Fruit fly (Drosophila melanogaster) whole organism, embryonic: ENCODE measurements around the gene RabX4.

ENCODE experiments used
- Blimp-1 ChIP-seq: fragments of 200-800 bp; sonication (Bioruptor generic); optimal IDR thresholded peaks from 3 replicates; lab custom pipeline; 2018; ENCODE audit warnings: missing biosample characterization, missing genetic modification characterization, mild to moderate bottlenecking, moderate library complexity, missing genetic modification reagents
- CG10267 ChIP-seq: fragments of 200-800 bp; sonication (Bioruptor generic); optimal IDR thresholded peaks from 2 replicates; lab custom pipeline; 2018; ENCODE audit warnings: missing biosample characterization, mild to moderate bottlenecking, missing genetic modification characterization, moderate library complexity
- CG10462 ChIP-seq: fragments of 200-800 bp; sonication (Bioruptor generic); optimal IDR thresholded peaks from 2 replicates; lab custom pipeline; 2016; ENCODE audit warnings: missing biosample characterization, missing genetic modification characterization
- CG12942 ChIP-seq: fragments of 200-800 bp; sonication (Bioruptor generic); optimal IDR thresholded peaks from 3 replicates; lab custom pipeline; 2016; ENCODE audit warnings: missing biosample characterization, missing genetic modification characterization
- CG14050 ChIP-seq: fragments of 200-800 bp; sonication (Bioruptor generic); IDR thresholded peaks from 3 replicates; pipeline ENCODE4 v1.3.6; 2022; ENCODE audit warnings: missing biosample characterization, missing genetic modification characterization
- CG15696 ChIP-seq: fragments of 200-800 bp; sonication (Bioruptor generic); optimal IDR thresholded peaks from 2 replicates; lab custom pipeline; 2019; ENCODE audit warnings: missing biosample characterization, mild to moderate bottlenecking, missing genetic modification characterization, moderate library complexity
- CG1602 ChIP-seq: fragments of 200-800 bp; sonication (Bioruptor generic); optimal IDR thresholded peaks from 3 replicates; lab custom pipeline; 2016; ENCODE audit warnings: missing biosample characterization, missing genetic modification characterization
- CG1832 ChIP-seq: fragments of 200-800 bp; sonication (Bioruptor generic); optimal IDR thresholded peaks from 2 replicates; lab custom pipeline; 2017; ENCODE audit warnings: missing biosample characterization, mild to moderate bottlenecking, missing genetic modification characterization, inconsistent platforms
- CG18476 ChIP-seq: fragments of 200-800 bp; sonication (Bioruptor generic); optimal IDR thresholded peaks from 2 replicates; lab custom pipeline; 2016; ENCODE audit warnings: missing biosample characterization, mild to moderate bottlenecking, missing genetic modification characterization
- CG2120 ChIP-seq: fragments of 200-800 bp; sonication (Bioruptor generic); optimal IDR thresholded peaks from 3 replicates; lab custom pipeline; 2016; ENCODE audit warnings: missing biosample characterization, missing genetic modification characterization
- CG2129 ChIP-seq: fragments of 200-800 bp; sonication (Bioruptor generic); IDR thresholded peaks from 2 replicates; pipeline ENCODE4 v1.3.6; 2022; ENCODE audit warnings: missing biosample characterization, missing genetic modification characterization; ENCODE audit not compliant: partially characterized antibody
- CG2712 ChIP-seq: fragments of 200-800 bp; optimal IDR thresholded peaks from 3 replicates; lab custom pipeline; 2019; ENCODE audit warnings: missing biosample characterization, mild to moderate bottlenecking, missing genetic modification characterization, moderate library complexity
- CG2875 ChIP-seq: fragments of 200-800 bp; sonication (Bioruptor generic); optimal IDR thresholded peaks from 2 replicates; lab custom pipeline; 2017; ENCODE audit warnings: missing biosample characterization, mild to moderate bottlenecking, missing genetic modification characterization, missing genetic modification reagents
- CG31224 ChIP-seq: fragments of 200-800 bp; sonication (Bioruptor generic); IDR thresholded peaks from 2 replicates; pipeline ENCODE4 v1.3.6; 2022; ENCODE audit warnings: missing biosample characterization, missing genetic modification characterization
- CG43689 ChIP-seq: fragments of 200-800 bp; sonication (Bioruptor generic); IDR thresholded peaks from 2 replicates; pipeline ENCODE4 v1.3.6; 2022; ENCODE audit warnings: missing biosample characterization, missing genetic modification characterization
- CG4707 ChIP-seq: fragments of 200-800 bp; sonication (Bioruptor generic); optimal IDR thresholded peaks from 2 replicates; lab custom pipeline; 2018; ENCODE audit warnings: missing biosample characterization, mild to moderate bottlenecking, missing genetic modification characterization, moderate library complexity
- CG6272 ChIP-seq: fragments of 200-800 bp; sonication (Bioruptor generic); IDR thresholded peaks from 2 replicates; pipeline ENCODE4 v1.3.6; 2022; ENCODE audit warnings: missing biosample characterization, missing genetic modification characterization
- CG6683 ChIP-seq: fragments of 200-800 bp; sonication (Bioruptor generic); optimal IDR thresholded peaks from 2 replicates; lab custom pipeline; 2017; ENCODE audit warnings: missing biosample characterization, mild to moderate bottlenecking, missing genetic modification characterization, missing genetic modification reagents
- CG7372 ChIP-seq: fragments of 200-800 bp; sonication (Bioruptor generic); IDR thresholded peaks from 2 replicates; pipeline ENCODE4 v1.3.6; 2022; ENCODE audit warnings: missing biosample characterization, missing genetic modification characterization
- CG7987 ChIP-seq: fragments of 200-800 bp; sonication (Bioruptor generic); optimal IDR thresholded peaks from 2 replicates; lab custom pipeline; 2018; ENCODE audit warnings: missing biosample characterization, mild to moderate bottlenecking, missing genetic modification characterization, moderate library complexity
- Dp ChIP-seq: fragments of 200-800 bp; sonication (Bioruptor generic); optimal IDR thresholded peaks from 2 replicates; lab custom pipeline; 2018; ENCODE audit warnings: missing biosample characterization, mild to moderate bottlenecking, missing genetic modification characterization, moderate library complexity
- Kr ChIP-seq: fragments of 200-800 bp; sonication (Bioruptor generic); optimal IDR thresholded peaks from 2 replicates; lab custom pipeline; 2017; ENCODE audit warnings: missing biosample characterization, mild to moderate bottlenecking, missing genetic modification characterization
- Myb ChIP-seq: fragments of 200-800 bp; sonication (Bioruptor generic); optimal IDR thresholded peaks from 2 replicates; lab custom pipeline; 2016; ENCODE audit warnings: missing biosample characterization, missing genetic modification characterization
- NFAT ChIP-seq: fragments of 200-800 bp; sonication (Bioruptor generic); IDR thresholded peaks from 2 replicates; pipeline ENCODE4 v1.3.6; 2022; ENCODE audit warnings: missing biosample characterization, missing genetic modification characterization
- Nf-YC ChIP-seq: fragments of 200-800 bp; optimal IDR thresholded peaks from 3 replicates; lab custom pipeline; 2019; ENCODE audit warnings: missing biosample characterization, mild to moderate bottlenecking, missing genetic modification characterization, moderate library complexity
- Opbp ChIP-seq: fragments of 200-800 bp; sonication (Bioruptor generic); IDR thresholded peaks from 3 replicates; pipeline ENCODE4 v1.3.6; 2022; ENCODE audit warnings: missing biosample characterization, missing genetic modification characterization; ENCODE audit not compliant: partially characterized antibody
- Rx ChIP-seq: fragments of 200-800 bp; sonication (Bioruptor generic); IDR thresholded peaks from 2 replicates; pipeline ENCODE4 v1.3.6; 2022; ENCODE audit warnings: missing biosample characterization, missing genetic modification characterization
- Sin3A ChIP-seq: fragments of >200 bp; optimal IDR thresholded peaks from 2 replicates; lab custom pipeline; 2018
- Sry-δ ChIP-seq: fragments of 200-800 bp; sonication (Bioruptor generic); optimal IDR thresholded peaks from 2 replicates; lab custom pipeline; 2016; ENCODE audit warnings: missing biosample characterization, missing genetic modification characterization
- Xrp1 ChIP-seq: fragments of 200-800 bp; sonication (Bioruptor generic); IDR thresholded peaks from 2 replicates; pipeline ENCODE4 v1.3.6; 2022; ENCODE audit warnings: missing biosample characterization, missing genetic modification characterization
- ac ChIP-seq: fragments of 200-800 bp; sonication (Bioruptor generic); optimal IDR thresholded peaks from 3 replicates; lab custom pipeline; 2017; ENCODE audit warnings: missing biosample characterization, mild to moderate bottlenecking, missing genetic modification characterization
- bsh ChIP-seq, 2 experiments: fragments of 200-800 bp; sonication (Bioruptor generic); optimal IDR thresholded peaks; 2 replicates each; lab custom pipeline; 2017 to 2018; ENCODE audit warnings: mild to moderate bottlenecking in 2 of 2, missing biosample characterization in 2 of 2, missing genetic modification characterization in 2 of 2, moderate library complexity in 1 of 2
- cato ChIP-seq: fragments of 200-800 bp; sonication (Bioruptor generic); optimal IDR thresholded peaks from 2 replicates; lab custom pipeline; 2016; ENCODE audit warnings: missing biosample characterization, missing genetic modification characterization, borderline replicate concordance
- chif ChIP-seq, 2 experiments: fragments of 200-800 bp; sonication (Bioruptor generic); optimal IDR thresholded peaks; 3 replicates each; lab custom pipeline; 2016; ENCODE audit warnings: missing biosample characterization in 2 of 2, missing genetic modification characterization in 2 of 2
- exex ChIP-seq: fragments of 200-800 bp; sonication (Bioruptor generic); optimal IDR thresholded peaks from 4 replicates; lab custom pipeline; 2018; ENCODE audit warnings: missing biosample characterization, mild to moderate bottlenecking, missing genetic modification characterization, moderate library complexity
- fd3F ChIP-seq: fragments of 200-800 bp; sonication (Bioruptor generic); optimal IDR thresholded peaks from 2 replicates; lab custom pipeline; 2018; ENCODE audit warnings: missing biosample characterization, mild to moderate bottlenecking, missing genetic modification characterization, moderate library complexity
- gro ChIP-seq: fragments of 200-800 bp; sonication (Bioruptor generic); optimal IDR thresholded peaks from 2 replicates; lab custom pipeline; 2016; ENCODE audit warnings: missing biosample characterization, missing genetic modification characterization
- jumu ChIP-seq: fragments of 200-800 bp; sonication (Bioruptor generic); optimal IDR thresholded peaks from 3 replicates; lab custom pipeline; 2016; ENCODE audit warnings: missing biosample characterization, missing genetic modification characterization
- lmd ChIP-seq: fragments of 200-800 bp; sonication (Bioruptor generic); IDR thresholded peaks from 2 replicates; pipeline ENCODE4 v1.3.6; 2022; ENCODE audit warnings: missing biosample characterization, missing genetic modification characterization
- mld ChIP-seq: fragments of 200-800 bp; sonication (Bioruptor generic); IDR thresholded peaks from 3 replicates; pipeline ENCODE4 v1.3.6; 2022; ENCODE audit warnings: missing biosample characterization, missing genetic modification characterization; ENCODE audit not compliant: partially characterized antibody
- org-1 ChIP-seq: fragments of 200-800 bp; sonication (Bioruptor generic); optimal IDR thresholded peaks from 2 replicates; lab custom pipeline; 2017; ENCODE audit warnings: missing biosample characterization, missing genetic modification characterization
- pita ChIP-seq: fragments of 200-800 bp; sonication (Bioruptor generic); optimal IDR thresholded peaks from 2 replicates; lab custom pipeline; 2017; ENCODE audit warnings: missing biosample characterization, mild to moderate bottlenecking, missing genetic modification characterization
- prd ChIP-seq, 3 experiments: fragments of >200 bp in 2 of 3; fragments of 200-800 bp in 1 of 3; sonication (Bioruptor generic) in 1 of 3; optimal IDR thresholded peaks in 2 of 3; IDR thresholded peaks in 1 of 3; 2 replicates in 2 of 3; 3 replicates in 1 of 3; pipeline versions ENCODE4 v1.3.6 to Lab custom; 2017 to 2022; ENCODE audit warnings: missing biosample characterization in 1 of 3, missing genetic modification characterization in 1 of 3
- pzg ChIP-seq: fragments of 200-800 bp; sonication (Bioruptor generic); optimal IDR thresholded peaks from 3 replicates; lab custom pipeline; 2018; ENCODE audit warnings: missing biosample characterization, mild to moderate bottlenecking, missing genetic modification characterization, moderate library complexity
- scrt ChIP-seq: fragments of 200-800 bp; sonication (Bioruptor generic); optimal IDR thresholded peaks from 2 replicates; lab custom pipeline; 2018; ENCODE audit warnings: missing biosample characterization, mild to moderate bottlenecking, missing genetic modification characterization, moderate library complexity
- slp2 ChIP-seq: fragments of 200-800 bp; sonication (Bioruptor generic); optimal IDR thresholded peaks from 2 replicates; lab custom pipeline; 2016; ENCODE audit warnings: missing biosample characterization, missing genetic modification characterization
- sob ChIP-seq: fragments of 200-800 bp; sonication (Bioruptor generic); IDR thresholded peaks from 2 replicates; pipeline ENCODE4 v1.3.6; 2022; ENCODE audit warnings: missing biosample characterization, missing genetic modification characterization
- tgo ChIP-seq: fragments of 200-800 bp; sonication (Bioruptor generic); IDR thresholded peaks from 3 replicates; pipeline ENCODE4 v1.3.6; 2022; ENCODE audit warnings: missing biosample characterization, missing genetic modification characterization
- wor ChIP-seq: fragments of 200-800 bp; sonication (Bioruptor generic); IDR thresholded peaks from 2 replicates; pipeline ENCODE4 v1.3.6; 2022; ENCODE audit warnings: missing biosample characterization, missing genetic modification characterization

The RabX4 gene

DNA sequence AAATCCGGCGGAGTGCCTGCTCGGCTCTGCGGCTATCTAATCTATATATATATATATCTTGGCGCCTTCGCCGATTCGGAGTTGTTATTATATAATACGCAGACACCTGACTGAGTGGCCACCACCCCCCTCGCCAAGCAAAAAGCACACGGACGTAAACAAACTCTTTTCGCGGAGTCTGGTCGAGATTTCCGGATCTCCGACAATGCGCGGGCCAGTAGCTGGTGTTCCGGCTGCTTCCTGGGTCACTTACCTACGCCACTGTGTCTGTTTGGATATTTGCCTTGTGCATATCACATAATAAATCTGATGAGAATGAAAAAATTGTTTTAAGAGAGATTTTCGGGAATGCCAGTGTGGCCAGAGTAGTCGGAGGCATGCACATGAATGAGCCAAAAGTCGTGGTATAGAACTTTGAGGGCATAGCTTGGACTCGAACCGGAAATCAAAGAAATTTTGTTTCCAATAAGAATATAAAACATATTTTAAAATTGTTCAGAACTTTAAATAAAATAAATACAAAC, 41.1 kb downstream of the RabX4 start, which contains the start of gene CG5805 (continued):
- peak; percentile 70 for TF ChIP-seq CG2712
- peak; percentile 63 for TF ChIP-seq lmd (GFP tag; lab: Robert Waterston, UW)
- peak; percentile 56 for TF ChIP-seq exex (tag; lab: Kevin White, UChicago)
- TF ChIP-seq scrt: peak; percentile 81
- no peak for TF ChIP-seq Nf-YC (tag; lab: Kevin White, UChicago)
- peak; percentile 78 for TF ChIP-seq NFAT (GFP tag; lab: Robert Waterston, UW)
- TF ChIP-seq cato (GFP tag; lab: Kevin White, UChicago): peak; percentile 68
- peak; percentile 37; the same call in 1 of the 2 replicates for TF ChIP-seq wor (GFP tag; lab: Robert Waterston, UW)
- TF ChIP-seq chif (GFP tag; optimal IDR thresholded peaks at IDR 0.05; lab: Kevin White, UChicago): peak; percentile 67 to 79
- peak; percentile 35; the same call in 1 of the 3 replicates for TF ChIP-seq Opbp (GFP tag; lab: Robert Waterston, UW)
- peak; percentile 52 for TF ChIP-seq Myb (GFP tag; lab: Kevin White, UChicago)
- TF ChIP-seq CG18476 (GFP tag; lab: Kevin White, UChicago): peak; percentile 42
- TF ChIP-seq bsh (GFP tag; optimal IDR thresholded peaks at IDR 0.05; lab: Kevin White, UChicago): peak in 1 of 2 experiments; percentile 72
- peak; percentile 85 for TF ChIP-seq tgo (GFP tag; lab: Robert Waterston, UW)
- TF ChIP-seq gro (GFP tag; lab: Kevin White, UChicago): no peak
- peak; percentile 52 for TF ChIP-seq ac (GFP tag; lab: Kevin White, UChicago)
- TF ChIP-seq CG2875: peak; percentile 74
- TF ChIP-seq CG4707 (GFP tag; lab: Kevin White, UChicago): peak; percentile 70
- TF ChIP-seq CG6272: peak; percentile 63
- TF ChIP-seq CG7987 (GFP tag; lab: Kevin White, UChicago): peak; percentile 94
- no peak for TF ChIP-seq CG1832 (GFP tag; lab: Kevin White, UChicago)
- TF ChIP-seq Kr (GFP tag; lab: Kevin White, UChicago): no peak
- TF ChIP-seq CG43689: peak; percentile 76
- no peak for TF ChIP-seq Xrp1
- TF ChIP-seq Sin3A (lab: Kevin White, UChicago): no peak
- peak; percentile 49 for TF ChIP-seq CG1602
- TF ChIP-seq jumu (GFP tag; lab: Kevin White, UChicago): peak; percentile 17
- TF ChIP-seq org-1 (GFP tag; lab: Kevin White, UChicago): peak; percentile 59
- peak; percentile 59 for TF ChIP-seq CG2120 (GFP tag; lab: Kevin White, UChicago)
- peak; percentile 77 for TF ChIP-seq CG31224 (GFP tag; lab: Robert Waterston, UW)
- peak; percentile 80 for TF ChIP-seq CG14050 (GFP tag; lab: Robert Waterston, UW)
- peak; percentile 53 for TF ChIP-seq Blimp-1
- peak; percentile 76 for TF ChIP-seq CG6683
- TF ChIP-seq Sry-δ (GFP tag; lab: Kevin White, UChicago): peak; percentile 56
- peak; percentile 61; the same call in 1 of the 2 replicates for TF ChIP-seq CG7372 (GFP tag; lab: Robert Waterston, UW)
- TF ChIP-seq CG10462 (GFP tag; lab: Kevin White, UChicago): peak; percentile 23
- TF ChIP-seq pzg (GFP tag; lab: Kevin White, UChicago): peak; percentile 76
- peak; percentile 58 for TF ChIP-seq slp2 (GFP tag; lab: Kevin White, UChicago)
- peak; percentile 64 for TF ChIP-seq pita
- TF ChIP-seq Rx (GFP tag; lab: Robert Waterston, UW): peak; percentile 86
- no peak for TF ChIP-seq prd (optimal IDR thresholded peaks at IDR 0.05; lab: Kevin White, UChicago)
- peak; percentile 65; the same call in 2 of the 3 replicates for TF ChIP-seq prd (GFP tag; IDR thresholded peaks at IDR 0.05; lab: Robert Waterston, UW)
- no peak for TF ChIP-seq CG2129 (GFP tag; lab: Robert Waterston, UW)
- TF ChIP-seq mld (GFP tag; lab: Robert Waterston, UW): no peak
- peak; percentile 80 for TF ChIP-seq fd3F (GFP tag; lab: Kevin White, UChicago)
- TF ChIP-seq Dp: peak; percentile 45
- TF ChIP-seq CG12942 (GFP tag; lab: Kevin White, UChicago): peak; percentile 66
- peak; percentile 22 for TF ChIP-seq CG15696 (tag; lab: Kevin White, UChicago)
- peak; percentile 67 for TF ChIP-seq CG10267 (tag; lab: Kevin White, UChicago)
- peak; percentile 89 for TF ChIP-seq sob (GFP tag; lab: Robert Waterston, UW)
